Fruit fly (Drosophila melanogaster): ENCODE measurements around the gene term.

The term gene

DNA sequence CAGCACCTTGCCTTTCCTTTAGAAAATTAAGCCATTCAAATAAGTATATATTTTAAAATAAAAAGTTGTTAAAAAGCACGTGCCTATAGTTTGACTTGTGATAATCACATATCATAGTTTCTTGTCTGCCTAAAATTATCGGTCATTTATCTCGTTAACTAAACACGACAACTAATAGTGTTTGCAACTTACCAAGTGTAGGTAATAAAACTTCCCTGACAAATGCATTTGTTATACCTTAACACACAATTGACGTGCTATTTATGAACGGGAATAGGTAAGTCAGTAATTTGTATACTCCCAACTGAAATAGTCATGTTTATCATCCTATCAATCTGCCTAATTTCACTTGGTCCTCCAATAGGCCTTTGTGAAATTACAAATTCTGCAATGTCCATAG is 9.6 kb upstream of the term start, which contains the start of gene CG18234:
Gene CG18234, plus strand, starts transcription at position 301 of the 400 bp plus-strand sequence.
- TF ChIP-seq fru (GFP tag; optimal IDR thresholded peaks at IDR 0.05) (no peak), dsf (GFP tag; optimal IDR thresholded peaks at IDR 0.05; ENCODE audit: borderline replicate concordance) (no peak), psq (GFP tag; optimal IDR thresholded peaks at IDR 0.05) (no peak), Hr83 (GFP tag; optimal IDR thresholded peaks at IDR 0.05; ENCODE audit: poor library complexity, severe bottlenecking) (no peak), usp (GFP tag; optimal IDR thresholded peaks at IDR 0.05) (no peak), sv (GFP tag; optimal IDR thresholded peaks at IDR 0.05) (no peak), Hnf4 (GFP tag; optimal IDR thresholded peaks at IDR 0.05) (no peak), GATAd (GFP tag; optimal IDR thresholded peaks at IDR 0.05) (no peak), lola (GFP tag; optimal IDR thresholded peaks at IDR 0.05) (no peak), Rel (GFP tag; optimal IDR thresholded peaks at IDR 0.05) (no peak), Rel (tag; optimal IDR thresholded peaks at IDR 0.05) (no peak), h (GFP tag; optimal IDR thresholded peaks at IDR 0.05) (no peak), ey (GFP tag; optimal IDR thresholded peaks at IDR 0.05) (no peak)

DNA sequence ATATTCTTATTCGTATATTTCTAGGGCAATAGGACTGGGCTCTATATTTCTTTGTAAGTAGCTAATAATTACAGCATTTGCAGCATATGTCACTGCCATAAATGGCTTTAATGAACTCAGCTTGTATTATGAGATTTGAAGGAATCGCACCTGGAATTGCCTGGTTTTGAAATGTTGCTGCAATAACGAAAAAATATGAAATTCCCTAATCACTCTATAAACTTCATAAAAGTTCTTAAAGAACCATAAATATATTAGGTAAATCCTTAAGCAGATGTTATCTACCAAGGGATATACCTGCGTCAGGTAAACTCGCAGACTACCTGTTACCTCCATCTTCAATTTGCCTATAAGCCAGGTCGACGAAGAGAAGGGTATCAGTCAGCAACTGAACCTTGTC is 5.2 kb downstream of the term start, which contains the start of gene CG7271:
Gene CG7271, plus strand, starts transcription at position 373 of the 400 bp plus-strand sequence.
- TF ChIP-seq Vsx2 (GFP tag; optimal IDR thresholded peaks at IDR 0.05; ENCODE audit: partially characterized antibody) (no peak), dl (GFP tag; optimal IDR thresholded peaks at IDR 0.05; ENCODE audit: insufficient read depth in 1 of 2, partially characterized antibody in 2 of 2) (no peak), N (GFP tag; optimal IDR thresholded peaks at IDR 0.05) (no peak)

DNA sequence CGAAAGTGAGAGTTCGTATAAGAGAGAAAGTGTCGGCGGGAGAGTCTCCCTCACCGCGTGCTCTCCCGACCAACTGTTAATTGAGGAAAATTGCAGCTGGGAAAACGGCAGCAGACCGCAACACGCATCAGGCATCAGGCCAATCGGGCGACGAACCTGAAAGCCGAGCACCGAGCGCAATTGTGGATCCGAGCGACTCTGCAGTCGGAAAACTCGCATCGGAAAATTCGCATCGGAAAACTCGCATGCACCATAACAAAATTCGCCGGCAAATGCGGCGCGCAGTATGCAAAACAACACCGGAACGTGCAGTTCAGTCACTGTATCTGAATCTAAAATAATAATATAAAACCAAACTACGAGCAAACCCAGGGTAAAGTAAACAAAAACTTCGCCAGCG is 33.6 kb downstream of the term start, which contains the start of gene AstC-R1:
Gene AstC-R1, plus strand, starts transcription at position 301 of the 400 bp plus-strand sequence.
- TF ChIP-seq jim (GFP tag; optimal IDR thresholded peaks at IDR 0.05) = no peak
- no peak for TF ChIP-seq dsf (GFP tag; optimal IDR thresholded peaks at IDR 0.05; ENCODE audit: borderline replicate concordance)
- no peak for TF ChIP-seq fru (GFP tag; optimal IDR thresholded peaks at IDR 0.05)
- no peak for TF ChIP-seq dl (GFP tag; optimal IDR thresholded peaks at IDR 0.05; ENCODE audit: insufficient read depth in 1 of 2, partially characterized antibody in 2 of 2)
- TF ChIP-seq OdsH (GFP tag; optimal IDR thresholded peaks at IDR 0.05) = no peak
- no peak for TF ChIP-seq pan (optimal IDR thresholded peaks at IDR 0.05)
- no peak for TF ChIP-seq Vsx2 (GFP tag; optimal IDR thresholded peaks at IDR 0.05; ENCODE audit: partially characterized antibody)
- TF ChIP-seq tai (GFP tag; optimal IDR thresholded peaks at IDR 0.05) = no peak
- no peak for TF ChIP-seq sage (GFP tag; optimal IDR thresholded peaks at IDR 0.05)
- no peak for TF ChIP-seq brk (GFP tag; optimal IDR thresholded peaks at IDR 0.05)

Data from whole organism, wandering third instar larva.